ENCODE assay signal across 1 fruit fly cellular context in the genomic region with DNA sequence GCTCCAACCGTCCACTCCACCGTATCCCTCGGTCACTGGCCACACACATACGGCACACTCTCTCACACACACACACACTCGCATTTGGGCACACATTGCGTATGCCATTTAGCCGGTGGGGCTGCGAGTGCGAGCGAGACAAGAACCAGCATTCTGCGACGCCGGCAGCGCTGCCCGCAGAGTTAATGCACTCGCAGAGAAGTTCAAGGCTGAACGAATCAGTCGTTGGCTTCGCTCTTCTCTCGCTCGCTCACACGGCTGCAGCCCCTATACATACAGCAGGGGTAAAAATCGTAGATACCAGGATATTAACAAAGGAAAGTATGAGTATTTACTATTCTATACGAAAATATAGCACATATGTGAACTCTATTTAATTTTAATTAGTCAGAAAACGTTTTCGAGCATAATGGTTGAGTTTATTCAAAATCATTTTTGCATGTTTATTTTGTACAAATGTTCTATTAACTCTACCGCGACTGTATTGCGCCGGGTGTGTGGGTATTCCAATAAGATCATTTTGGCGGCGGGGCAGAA.
A peak's percentile ranks its signal among the peaks of the same experiment; 100 is the strongest.
TF ChIP-seq lines count a peak whose summit lies in the region.

No protein-coding gene starts in this region.

TF ChIP-seq in whole organism, embryonic, 481 proteins besides CTCF, POLR2A, EP300 and RAD21 (continued from another document and continues in another):
- TF ChIP-seq Med (GFP tag; lab: Kevin White, UChicago) = peak; percentile 88
- TF ChIP-seq CG4707 (GFP tag; optimal IDR thresholded peaks at IDR 0.05; lab: Kevin White, UChicago) = peak; percentile 47
- peak; percentile 32 for TF ChIP-seq Atf3 (GFP tag; optimal IDR thresholded peaks at IDR 0.05; lab: Kevin White, UChicago)
- peak; percentile 91 for TF ChIP-seq CG10979 (tag; optimal IDR thresholded peaks at IDR 0.05; lab: Kevin White, UChicago)
- no peak for TF ChIP-seq CHES-1-like (GFP tag; optimal IDR thresholded peaks at IDR 0.05; lab: Kevin White, UChicago)
- TF ChIP-seq CG2875 (GFP tag; optimal IDR thresholded peaks at IDR 0.05; lab: Kevin White, UChicago) = peak; percentile 55
- TF ChIP-seq CG15011 (GFP tag; optimal IDR thresholded peaks at IDR 0.05; lab: Kevin White, UChicago) = peak; percentile 67
- no peak for TF ChIP-seq CG16779 (GFP tag; IDR thresholded peaks at IDR 0.05; lab: Robert Waterston, UW)
- TF ChIP-seq btn (GFP tag; optimal IDR thresholded peaks at IDR 0.05; lab: Kevin White, UChicago) = no peak
- TF ChIP-seq CG2120 (GFP tag; optimal IDR thresholded peaks at IDR 0.05; lab: Kevin White, UChicago) = peak; percentile 29
- TF ChIP-seq kni (GFP tag; optimal IDR thresholded peaks at IDR 0.05; lab: Kevin White, UChicago) = peak; percentile 31
- TF ChIP-seq kah (GFP tag; optimal IDR thresholded peaks at IDR 0.05; lab: Kevin White, UChicago) = peak; percentile 58
- TF ChIP-seq CG17912 (GFP tag; optimal IDR thresholded peaks at IDR 0.05; lab: Kevin White, UChicago) = no peak
- TF ChIP-seq toy (GFP tag; IDR thresholded peaks at IDR 0.05; lab: Robert Waterston, UW) = no peak
- peak; percentile 89 for TF ChIP-seq Ets65A (GFP tag; lab: Kevin White, UChicago)
- TF ChIP-seq prd (optimal IDR thresholded peaks at IDR 0.05; lab: Kevin White, UChicago) = no peak
- TF ChIP-seq prd (GFP tag; IDR thresholded peaks at IDR 0.05; lab: Robert Waterston, UW) = peak; percentile 81
- TF ChIP-seq Stat92E (GFP tag; optimal IDR thresholded peaks at IDR 0.05; lab: Kevin White, UChicago) = peak in 1 of 3 experiments; percentile 92
- peak; percentile 63 for TF ChIP-seq HLH3B (GFP tag; IDR thresholded peaks at IDR 0.05; lab: Robert Waterston, UW)
- no peak for TF ChIP-seq CG4360 (GFP tag; IDR thresholded peaks at IDR 0.05; lab: Robert Waterston, UW)
- no peak for TF ChIP-seq MESR4 (GFP tag; optimal IDR thresholded peaks at IDR 0.05; lab: Kevin White, UChicago)
- peak; percentile 30 for TF ChIP-seq Ets97D (GFP tag; optimal IDR thresholded peaks at IDR 0.05; lab: Kevin White, UChicago)
- TF ChIP-seq CG6791 (GFP tag; IDR thresholded peaks at IDR 0.05; lab: Robert Waterston, UW; ENCODE audit: partially characterized antibody) = no peak
- TF ChIP-seq CG17186 (GFP tag; optimal IDR thresholded peaks at IDR 0.05; lab: Kevin White, UChicago) = peak; percentile 63
- TF ChIP-seq BEAF-32 (GFP tag; optimal IDR thresholded peaks at IDR 0.05; lab: Kevin White, UChicago) = no peak
- peak; percentile 85 for TF ChIP-seq unpg (GFP tag; optimal IDR thresholded peaks at IDR 0.05; lab: Kevin White, UChicago)
- TF ChIP-seq CG12071 (GFP tag; optimal IDR thresholded peaks at IDR 0.05; lab: Kevin White, UChicago) = peak; percentile 62
- TF ChIP-seq her (GFP tag; optimal IDR thresholded peaks at IDR 0.05; lab: Kevin White, UChicago) = no peak
- TF ChIP-seq CG2129 (GFP tag; IDR thresholded peaks at IDR 0.05; lab: Robert Waterston, UW; ENCODE audit: partially characterized antibody) = no peak
- TF ChIP-seq CG3847 (GFP tag; IDR thresholded peaks at IDR 0.05; lab: Robert Waterston, UW) = peak; percentile 23; the same call in 1 of the 2 replicates
- no peak for TF ChIP-seq Atf6 (GFP tag; IDR thresholded peaks at IDR 0.05; lab: Robert Waterston, UW)
- peak; percentile 66 for TF ChIP-seq sisA (GFP tag; IDR thresholded peaks at IDR 0.05; lab: Robert Waterston, UW)
- peak; percentile 73 for TF ChIP-seq CG18599 (GFP tag; optimal IDR thresholded peaks at IDR 0.05; lab: Kevin White, UChicago)
- TF ChIP-seq CG13424 (tag; optimal IDR thresholded peaks at IDR 0.05; lab: Kevin White, UChicago) = peak; percentile 83
- no peak for TF ChIP-seq Dfd (GFP tag; optimal IDR thresholded peaks at IDR 0.05; lab: Kevin White, UChicago)
- TF ChIP-seq br (optimal IDR thresholded peaks at IDR 0.05; lab: Kevin White, UChicago) = no peak
- TF ChIP-seq E2f1 (GFP tag; IDR thresholded peaks at IDR 0.05; lab: Robert Waterston, UW) = peak; percentile 60
- peak; percentile 66 for TF ChIP-seq CG4424 (GFP tag; optimal IDR thresholded peaks at IDR 0.05; lab: Kevin White, UChicago)
- TF ChIP-seq dati (GFP tag; IDR thresholded peaks at IDR 0.05; lab: Robert Waterston, UW) = no peak
- no peak for TF ChIP-seq Dll (GFP tag; IDR thresholded peaks at IDR 0.05; lab: Robert Waterston, UW; ENCODE audit: partially characterized antibody)
- TF ChIP-seq Asciz (GFP tag; optimal IDR thresholded peaks at IDR 0.05; lab: Kevin White, UChicago) = peak; percentile 80
- peak; percentile 27 for TF ChIP-seq Sry-δ (GFP tag; optimal IDR thresholded peaks at IDR 0.05; lab: Kevin White, UChicago)
- peak; percentile 58 for TF ChIP-seq CG10274 (GFP tag; optimal IDR thresholded peaks at IDR 0.05; lab: Kevin White, UChicago)
- peak; percentile 80 for TF ChIP-seq D19A (tag; optimal IDR thresholded peaks at IDR 0.05; lab: Kevin White, UChicago)
- TF ChIP-seq Drgx (GFP tag; IDR thresholded peaks at IDR 0.05; lab: Robert Waterston, UW) = peak; percentile 88
- no peak for TF ChIP-seq CG11247 (GFP tag; IDR thresholded peaks at IDR 0.05; lab: Robert Waterston, UW)
- TF ChIP-seq gsb-n (tag; optimal IDR thresholded peaks at IDR 0.05; lab: Kevin White, UChicago) = peak; percentile 90
- peak; percentile 62 for TF ChIP-seq org-1 (GFP tag; optimal IDR thresholded peaks at IDR 0.05; lab: Kevin White, UChicago)
- TF ChIP-seq pzg (GFP tag; optimal IDR thresholded peaks at IDR 0.05; lab: Kevin White, UChicago) = no peak
- 0 out of 4 replicates have a peak, but pooled peaks have one; percentile 21 for TF ChIP-seq Gug (GFP tag; IDR thresholded peaks at IDR 0.05; lab: Robert Waterston, UW)
- peak; percentile 51 to 52 for TF ChIP-seq dpn (GFP tag; optimal IDR thresholded peaks at IDR 0.05; lab: Kevin White, UChicago)
- TF ChIP-seq PHDP (tag; optimal IDR thresholded peaks at IDR 0.05; lab: Kevin White, UChicago) = peak; percentile 84
- peak; percentile 53 for TF ChIP-seq Hmr (GFP tag; optimal IDR thresholded peaks at IDR 0.05; lab: Kevin White, UChicago)
- no peak for TF ChIP-seq CG2199 (GFP tag; IDR thresholded peaks at IDR 0.05; lab: Robert Waterston, UW)
- TF ChIP-seq CG14710 (tag; optimal IDR thresholded peaks at IDR 0.05; lab: Kevin White, UChicago) = peak; percentile 87
- TF ChIP-seq ems (GFP tag; optimal IDR thresholded peaks at IDR 0.05; lab: Kevin White, UChicago) = peak; percentile 46
- TF ChIP-seq Tbp (GFP tag; optimal IDR thresholded peaks at IDR 0.05; lab: Kevin White, UChicago) = no peak
- 0 out of 2 replicates have a peak, but pooled peaks have one; percentile 11 for TF ChIP-seq danr (GFP tag; IDR thresholded peaks at IDR 0.05; lab: Robert Waterston, UW)
- TF ChIP-seq ttk (GFP tag; IDR thresholded peaks at IDR 0.05; lab: Robert Waterston, UW) = 0 out of 2 replicates have a peak, but pooled peaks have one; percentile 40
- peak; percentile 67 for TF ChIP-seq CG7786 (GFP tag; optimal IDR thresholded peaks at IDR 0.05; lab: Kevin White, UChicago)
- TF ChIP-seq Blimp-1 (GFP tag; optimal IDR thresholded peaks at IDR 0.05; lab: Kevin White, UChicago) = peak; percentile 84
- TF ChIP-seq croc (GFP tag; conservative IDR thresholded peaks at IDR 0.05; lab: Robert Waterston, UW) = peak; percentile 78
- no peak for TF ChIP-seq CG3065 (GFP tag; optimal IDR thresholded peaks at IDR 0.05; lab: Kevin White, UChicago)
- no peak for TF ChIP-seq CG9215 (GFP tag; IDR thresholded peaks at IDR 0.05; lab: Robert Waterston, UW)
- TF ChIP-seq CG13775 (GFP tag; optimal IDR thresholded peaks at IDR 0.05; lab: Kevin White, UChicago) = peak; percentile 48
- TF ChIP-seq Lhr (GFP tag; optimal IDR thresholded peaks at IDR 0.05; lab: Kevin White, UChicago) = peak; percentile 50
- TF ChIP-seq CG10543 (GFP tag; optimal IDR thresholded peaks at IDR 0.05; lab: Kevin White, UChicago) = no peak
- peak; percentile 14 for TF ChIP-seq Sry-β (GFP tag; optimal IDR thresholded peaks at IDR 0.05; lab: Kevin White, UChicago)
- no peak for TF ChIP-seq CG16813 (GFP tag; IDR thresholded peaks at IDR 0.05; lab: Robert Waterston, UW; ENCODE audit: partially characterized antibody)
- no peak for TF ChIP-seq hkb (optimal IDR thresholded peaks at IDR 0.05; lab: Kevin White, UChicago)
- TF ChIP-seq hkb (GFP tag; IDR thresholded peaks at IDR 0.05; lab: Robert Waterston, UW) = peak; percentile 81
- peak; percentile 31 for TF ChIP-seq Abd-B (GFP tag; optimal IDR thresholded peaks at IDR 0.05; lab: Kevin White, UChicago)
- TF ChIP-seq esg (GFP tag; conservative IDR thresholded peaks at IDR 0.05; lab: Robert Waterston, UW) = peak; percentile 65
- no peak for TF ChIP-seq Doc3 (GFP tag; IDR thresholded peaks at IDR 0.05; lab: Robert Waterston, UW; ENCODE audit: partially characterized antibody)
- peak; percentile 78 for TF ChIP-seq Spps (tag; optimal IDR thresholded peaks at IDR 0.05; lab: Kevin White, UChicago)
- no peak for TF ChIP-seq sens-2 (GFP tag; IDR thresholded peaks at IDR 0.05; lab: Robert Waterston, UW)
- TF ChIP-seq CG1603 (tag; optimal IDR thresholded peaks at IDR 0.05; lab: Kevin White, UChicago) = peak; percentile 91
- peak; percentile 44 for TF ChIP-seq CG18764 (GFP tag; optimal IDR thresholded peaks at IDR 0.05; lab: Kevin White, UChicago)
- TF ChIP-seq HmgZ (tag; optimal IDR thresholded peaks at IDR 0.05; lab: Kevin White, UChicago) = peak; percentile 50
- TF ChIP-seq CG2889 (GFP tag; IDR thresholded peaks at IDR 0.05; lab: Robert Waterston, UW) = no peak
- TF ChIP-seq Dad (GFP tag; optimal IDR thresholded peaks at IDR 0.05; lab: Kevin White, UChicago) = peak; percentile 44
- no peak for TF ChIP-seq Kr (GFP tag; optimal IDR thresholded peaks at IDR 0.05; lab: Kevin White, UChicago)
- TF ChIP-seq knrl (GFP tag; IDR thresholded peaks at IDR 0.05; lab: Robert Waterston, UW; ENCODE audit: partially characterized antibody) = no peak
- TF ChIP-seq CG15269 (tag; optimal IDR thresholded peaks at IDR 0.05; lab: Kevin White, UChicago) = peak; percentile 64
- peak; percentile 6 for TF ChIP-seq CG6854 (GFP tag; optimal IDR thresholded peaks at IDR 0.05; lab: Kevin White, UChicago)
- TF ChIP-seq Oli (tag; optimal IDR thresholded peaks at IDR 0.05; lab: Kevin White, UChicago) = peak; percentile 80
- TF ChIP-seq fru (optimal IDR thresholded peaks at IDR 0.05; lab: Kevin White, UChicago) = no peak
- peak; percentile 49 for TF ChIP-seq CG17568 (GFP tag; optimal IDR thresholded peaks at IDR 0.05; lab: Kevin White, UChicago)
- no peak for TF ChIP-seq YL-1 (GFP tag; optimal IDR thresholded peaks at IDR 0.05; lab: Kevin White, UChicago)
- TF ChIP-seq HmgD (GFP tag; optimal IDR thresholded peaks at IDR 0.05; lab: Kevin White, UChicago) = no peak
- TF ChIP-seq CrebB (tag; optimal IDR thresholded peaks at IDR 0.05; lab: Kevin White, UChicago) = peak; percentile 41
- peak; percentile 59 for TF ChIP-seq CG16815 (GFP tag; optimal IDR thresholded peaks at IDR 0.05; lab: Kevin White, UChicago)
- 0 out of 2 replicates have a peak, but pooled peaks have one; percentile 25 for TF ChIP-seq chm (GFP tag; IDR thresholded peaks at IDR 0.05; lab: Robert Waterston, UW)
- TF ChIP-seq ftz-f1 (GFP tag; optimal IDR thresholded peaks at IDR 0.05; lab: Kevin White, UChicago) = peak; percentile 72
- peak; percentile 27 for TF ChIP-seq CG8944 (GFP tag; optimal IDR thresholded peaks at IDR 0.05; lab: Kevin White, UChicago)
- peak; percentile 85 for TF ChIP-seq Sox102F (GFP tag; optimal IDR thresholded peaks at IDR 0.05; lab: Kevin White, UChicago)
- TF ChIP-seq CG17359 (tag; optimal IDR thresholded peaks at IDR 0.05; lab: Kevin White, UChicago) = peak; percentile 79
- peak; percentile 57 for TF ChIP-seq CG12155 (GFP tag; optimal IDR thresholded peaks at IDR 0.05; lab: Kevin White, UChicago)
- TF ChIP-seq ewg (GFP tag; optimal IDR thresholded peaks at IDR 0.05; lab: Kevin White, UChicago) = peak; percentile 64
- TF ChIP-seq Adf1 (GFP tag; IDR thresholded peaks at IDR 0.05; lab: Robert Waterston, UW) = peak; percentile 77
- peak; percentile 58 for TF ChIP-seq CG12236 (GFP tag; optimal IDR thresholded peaks at IDR 0.05; lab: Kevin White, UChicago)
- TF ChIP-seq luna (GFP tag; optimal IDR thresholded peaks at IDR 0.05; lab: Kevin White, UChicago) = no peak
- peak; percentile 49 for TF ChIP-seq scrt (GFP tag; optimal IDR thresholded peaks at IDR 0.05; lab: Kevin White, UChicago)
- TF ChIP-seq CG1233 (GFP tag; optimal IDR thresholded peaks at IDR 0.05; lab: Kevin White, UChicago) = peak; percentile 63
- TF ChIP-seq az2 (GFP tag; optimal IDR thresholded peaks at IDR 0.05; lab: Kevin White, UChicago) = peak; percentile 70
- TF ChIP-seq h (optimal IDR thresholded peaks at IDR 0.05; lab: Kevin White, UChicago) = no peak
- TF ChIP-seq cas (GFP tag; IDR thresholded peaks at IDR 0.05; lab: Robert Waterston, UW) = no peak
- TF ChIP-seq vnd (GFP tag; IDR thresholded peaks at IDR 0.05; lab: Robert Waterston, UW; ENCODE audit: partially characterized antibody) = no peak
- peak; percentile 33 for TF ChIP-seq CG30020 (tag; optimal IDR thresholded peaks at IDR 0.05; lab: Kevin White, UChicago)
- TF ChIP-seq Rx (GFP tag; IDR thresholded peaks at IDR 0.05; lab: Robert Waterston, UW) = peak; percentile 41; the same call in 1 of the 2 replicates
- TF ChIP-seq CG11504 (tag; optimal IDR thresholded peaks at IDR 0.05; lab: Kevin White, UChicago) = peak; percentile 85
- no peak for TF ChIP-seq sim (GFP tag; IDR thresholded peaks at IDR 0.05; lab: Robert Waterston, UW)
- TF ChIP-seq z (GFP tag; IDR thresholded peaks at IDR 0.05; lab: Robert Waterston, UW) = peak; percentile 53; the same call in 1 of the 3 replicates
- peak; percentile 72 for TF ChIP-seq CG17328 (GFP tag; IDR thresholded peaks at IDR 0.05; lab: Robert Waterston, UW)
- TF ChIP-seq grau (tag; optimal IDR thresholded peaks at IDR 0.05; lab: Kevin White, UChicago) = peak; percentile 65
- TF ChIP-seq Sox100B (GFP tag; optimal IDR thresholded peaks at IDR 0.05; lab: Kevin White, UChicago) = peak; percentile 74
- TF ChIP-seq rib (GFP tag; IDR thresholded peaks at IDR 0.05; lab: Robert Waterston, UW) = no peak
- no peak for TF ChIP-seq CG12744 (GFP tag; optimal IDR thresholded peaks at IDR 0.05; lab: Kevin White, UChicago)
- peak; percentile 82 for TF ChIP-seq CG2678 (tag; optimal IDR thresholded peaks at IDR 0.05; lab: Kevin White, UChicago)
- no peak for TF ChIP-seq disco-r (GFP tag; optimal IDR thresholded peaks at IDR 0.05; lab: Kevin White, UChicago)
- no peak for TF ChIP-seq pan (optimal IDR thresholded peaks at IDR 0.05; lab: Kevin White, UChicago)
- peak in 1 of 2 experiments; percentile 72 for TF ChIP-seq pan (GFP tag; optimal IDR thresholded peaks at IDR 0.05 in 1 of 2, IDR thresholded peaks at IDR 0.05 in 1 of 2)
- TF ChIP-seq caup (GFP tag; optimal IDR thresholded peaks at IDR 0.05; lab: Kevin White, UChicago; ENCODE audit: severe bottlenecking) = peak; percentile 16
- no peak for TF ChIP-seq mld (GFP tag; IDR thresholded peaks at IDR 0.05; lab: Robert Waterston, UW; ENCODE audit: partially characterized antibody)
- TF ChIP-seq Chrac-16 (GFP tag; optimal IDR thresholded peaks at IDR 0.05; lab: Kevin White, UChicago) = peak; percentile 66
